Fruit fly (Drosophila melanogaster): ENCODE measurements around the gene CG13310.

The CG13310 gene

DNA sequence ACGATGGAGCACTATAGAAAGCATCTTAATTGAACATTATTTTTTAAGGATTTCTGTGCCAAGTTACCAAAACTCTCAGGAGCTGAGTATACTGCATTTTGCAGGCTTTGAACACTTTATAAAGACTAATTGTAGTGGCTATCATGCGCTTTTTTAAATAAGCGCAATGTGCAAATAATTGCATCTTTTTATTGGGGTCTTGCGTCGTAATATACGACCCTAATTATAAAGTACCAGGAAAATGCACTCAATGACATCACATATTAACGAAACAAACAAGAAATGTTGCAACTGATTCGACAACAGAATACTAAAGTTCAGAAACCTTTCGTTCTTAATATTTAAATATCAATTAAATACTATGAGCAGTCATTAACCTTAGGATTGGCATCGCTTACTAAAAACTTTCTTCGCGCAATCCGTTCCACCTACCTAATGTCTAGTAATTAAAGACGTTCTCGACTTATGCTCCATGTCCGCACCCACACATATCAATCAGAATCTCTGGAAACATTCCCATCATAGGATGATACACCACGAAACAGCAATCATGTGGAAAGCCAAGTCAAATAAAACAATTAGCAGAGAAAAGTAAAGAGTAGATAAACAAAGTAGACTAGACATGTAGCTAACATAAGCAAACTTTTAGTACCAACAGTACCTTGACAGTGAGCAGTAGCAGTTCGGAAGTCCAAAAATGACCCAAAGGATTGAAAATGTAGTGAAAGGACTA, 3.9 kb upstream of the CG13310 start, which contains the start of the genes CG32023 and CG34427:
Gene CG32023, minus strand, starts transcription at position 101 of the 733 bp plus-strand sequence.
Gene CG34427, plus strand, starts transcription at position 683 of the 733 bp plus-strand sequence.
- TF ChIP-seq CG17801 (GFP tag; optimal IDR thresholded peaks at IDR 0.05; ENCODE audit: partially characterized antibody) = no peak

- no peak for TF ChIP-seq CG17801 (GFP tag; optimal IDR thresholded peaks at IDR 0.05; ENCODE audit: partially characterized antibody)
Observed at dm6 chr3L:8802064-8802463, 1.7 kb upstream of the CG13310 start, which contains the start of the genes CG13311 and CG34426. Gene CG13311, minus strand, starts transcription at chr3L:8802164. Gene CG34426, plus strand, starts transcription at chr3L:8802463.

dm6 chr3L:8798539-8798938, 1.8 kb downstream of the CG13310 start:
- TF ChIP-seq CG17801 (GFP tag; optimal IDR thresholded peaks at IDR 0.05; ENCODE audit: partially characterized antibody) = no peak

dm6 chr3L:8798129-8798528, 2.2 kb downstream of the CG13310 start:
- no peak for TF ChIP-seq CG17801 (GFP tag; optimal IDR thresholded peaks at IDR 0.05; ENCODE audit: partially characterized antibody)

dm6 chr3L:8788445-8788844, 11.9 kb downstream of the CG13310 start, which contains the start of gene Acbp5:
Gene Acbp5, minus strand, starts transcription at chr3L:8788545.
- no peak for TF ChIP-seq CG17801 (GFP tag; optimal IDR thresholded peaks at IDR 0.05; ENCODE audit: partially characterized antibody)

DNA sequence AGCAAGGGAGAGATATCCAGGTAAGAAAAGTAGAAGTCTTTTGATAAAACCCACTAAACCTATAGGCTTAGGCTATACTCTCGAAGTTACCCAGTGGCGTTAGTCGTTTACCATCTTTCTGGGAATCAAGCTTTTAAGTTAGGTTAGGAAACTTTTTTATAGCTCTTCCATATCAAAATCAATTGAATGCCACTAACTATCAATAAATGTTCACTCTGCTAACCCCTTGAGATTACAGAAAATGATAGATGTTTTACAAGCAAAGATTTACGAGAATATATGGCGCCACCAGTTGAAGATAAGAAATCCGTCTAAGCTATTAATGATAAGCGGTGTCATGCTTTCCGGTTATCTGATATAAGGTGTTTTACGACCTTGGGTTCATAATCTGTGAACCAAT, 12.6 kb downstream of the CG13310 start:
- no peak for TF ChIP-seq CG17801 (GFP tag; optimal IDR thresholded peaks at IDR 0.05; ENCODE audit: partially characterized antibody)

- TF ChIP-seq CG17801 (GFP tag; optimal IDR thresholded peaks at IDR 0.05; ENCODE audit: partially characterized antibody) = no peak
Observed at dm6 chr3L:8787240-8787639, 13.1 kb downstream of the CG13310 start.

DNA sequence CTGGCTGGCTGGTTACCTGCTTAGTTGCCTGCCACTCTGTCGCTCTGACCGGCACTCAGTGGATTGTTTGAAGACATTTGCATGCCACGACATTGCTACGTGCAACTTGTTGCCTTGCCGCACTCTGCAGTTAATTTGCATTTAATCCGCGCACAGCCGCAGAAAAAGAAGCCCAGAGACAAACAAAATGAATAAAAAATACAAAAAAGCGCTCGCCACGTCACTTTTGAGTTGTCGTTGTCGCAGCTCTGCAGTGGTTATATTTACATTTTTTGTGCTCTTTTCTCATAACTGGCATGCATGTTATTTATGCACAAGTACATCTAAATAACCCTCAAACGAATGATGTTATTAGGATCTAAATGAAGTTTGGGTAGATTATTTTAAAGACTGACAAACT, 17.0 kb downstream of the CG13310 start:
- TF ChIP-seq CG17801 (GFP tag; optimal IDR thresholded peaks at IDR 0.05; ENCODE audit: partially characterized antibody) = no peak

DNA sequence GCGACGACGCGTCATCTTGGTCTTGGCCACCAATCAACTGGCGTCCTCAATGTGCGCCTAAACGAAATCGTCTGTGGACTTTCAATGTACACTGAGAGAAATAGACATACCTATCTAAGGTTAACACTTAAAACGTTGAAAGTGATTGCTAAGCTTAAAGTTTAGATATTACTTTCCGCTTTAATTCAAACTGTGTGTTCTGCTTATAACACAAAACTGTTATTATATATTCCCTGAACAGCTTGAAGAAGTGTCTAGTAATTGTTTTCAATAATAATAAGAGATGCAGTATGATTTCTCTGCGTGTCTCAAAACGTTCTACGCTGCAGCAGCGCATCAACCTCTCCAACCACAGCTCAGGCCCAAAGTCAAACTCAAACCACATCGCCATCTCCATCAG, 18.3 kb downstream of the CG13310 start:
- no peak for TF ChIP-seq CG17801 (GFP tag; optimal IDR thresholded peaks at IDR 0.05; ENCODE audit: partially characterized antibody)

- TF ChIP-seq CG17801 (GFP tag; optimal IDR thresholded peaks at IDR 0.05; ENCODE audit: partially characterized antibody) = no peak
Observed at dm6 chr3L:8780723-8781296, 19.5 kb downstream of the CG13310 start.

- no peak for TF ChIP-seq CG17801 (GFP tag; optimal IDR thresholded peaks at IDR 0.05; ENCODE audit: partially characterized antibody)
Observed at dm6 chr3L:8777313-8777924, 22.9 kb downstream of the CG13310 start.

DNA sequence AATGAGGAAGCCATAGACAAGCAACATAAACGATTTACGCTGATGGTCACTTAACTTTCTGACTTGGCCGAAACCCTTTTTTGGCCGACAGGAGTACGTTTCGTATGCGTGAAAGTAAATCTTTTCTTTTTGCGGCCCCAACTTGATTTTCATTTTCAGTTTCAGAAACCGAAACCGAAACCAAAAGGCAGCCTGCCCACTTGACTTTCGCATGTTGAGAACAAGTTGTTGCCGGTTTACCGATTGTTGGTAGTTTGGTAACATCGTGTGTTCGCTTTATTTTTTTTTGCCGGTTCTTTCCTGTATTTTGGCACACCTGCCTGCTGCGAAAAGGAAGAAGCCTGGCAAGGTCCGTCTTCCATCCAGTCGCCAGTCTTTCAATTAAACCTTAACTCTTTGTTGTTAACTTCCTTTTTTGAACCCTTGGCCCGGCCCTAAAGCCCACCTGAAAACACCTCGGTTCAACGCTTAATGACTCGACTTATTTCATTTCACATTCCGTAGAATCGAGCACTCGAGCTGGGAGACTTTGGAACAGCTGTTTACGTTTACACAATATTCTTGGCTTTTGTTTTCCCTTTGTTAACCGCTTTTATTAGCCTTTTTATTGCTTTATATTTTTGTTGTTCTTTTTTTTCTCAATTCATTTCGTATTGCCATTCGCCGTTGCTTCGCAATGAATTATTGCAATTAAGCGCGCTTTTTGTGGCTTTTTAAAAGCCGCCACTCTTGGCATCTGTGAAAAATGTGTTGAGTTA, 25.2 kb downstream of the CG13310 start:
- TF ChIP-seq CG17801 (GFP tag; optimal IDR thresholded peaks at IDR 0.05; ENCODE audit: partially characterized antibody) = peak; percentile 85

- TF ChIP-seq CG17801 (GFP tag; optimal IDR thresholded peaks at IDR 0.05; ENCODE audit: partially characterized antibody) = no peak
Observed at dm6 chr3L:8773713-8774112, 26.6 kb downstream of the CG13310 start.

DNA sequence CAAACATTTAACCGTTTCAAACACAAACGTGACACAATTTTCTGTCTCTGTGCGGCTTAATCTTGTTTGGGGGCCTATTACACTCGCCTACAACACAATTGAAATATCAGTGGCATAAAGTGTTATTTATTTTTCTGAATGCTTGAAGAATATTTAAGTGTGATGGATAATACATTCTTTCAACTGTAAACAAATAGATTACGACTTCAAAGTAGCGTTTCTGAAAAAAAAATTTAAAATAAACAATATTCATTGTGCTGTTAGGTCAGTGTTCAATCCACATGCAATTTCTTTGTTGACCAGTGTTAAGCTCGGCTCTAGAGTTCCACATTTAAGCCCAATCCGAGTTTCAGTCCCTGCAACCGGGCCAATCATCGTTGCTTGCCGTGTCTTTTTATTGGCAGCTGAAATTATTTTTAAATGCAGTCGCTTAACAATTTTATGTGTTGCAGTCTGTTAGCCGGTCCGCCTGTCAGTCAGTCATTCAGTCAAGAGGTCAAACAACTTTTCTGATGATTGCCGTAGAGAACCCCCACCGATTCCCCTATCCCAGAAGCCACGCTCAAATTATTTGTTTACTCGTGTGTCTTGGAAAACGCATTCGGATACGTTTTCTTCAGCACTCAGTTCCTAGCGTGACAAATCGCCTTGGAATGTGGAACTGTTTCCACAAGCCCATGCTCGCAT, 27.2 kb downstream of the CG13310 start:
- TF ChIP-seq CG17801 (GFP tag; optimal IDR thresholded peaks at IDR 0.05; ENCODE audit: partially characterized antibody) = peak; percentile 85

All from ovary, adult (tissue).